Worm (Caenorhabditis elegans) whole organism, mixed stage, embryonic: ENCODE results near the gene C09E9.1.

Experiments
- M03D4.4 ChIP-seq: sonication (generic microtip); optimal IDR thresholded peaks from 2 replicates; lab custom pipeline; 2017; ENCODE audit warnings: mild to moderate bottlenecking, missing genetic modification characterization, missing compliant biosample characterization
- blmp-1 ChIP-seq: fragments of 150-350 bp; optimal IDR thresholded peaks from 2 replicates; lab custom pipeline; 2014; ENCODE audit warnings: missing biosample characterization, missing genetic modification characterization
- ceh-39 ChIP-seq: fragments of 150-350 bp; optimal IDR thresholded peaks from 2 replicates; lab custom pipeline; 2014; ENCODE audit warnings: missing biosample characterization, missing genetic modification characterization
- ceh-43 ChIP-seq: fragments of 200-800 bp; sonication (Bioruptor generic); optimal IDR thresholded peaks from 2 replicates; lab custom pipeline; 2018; ENCODE audit warnings: mild to moderate bottlenecking, missing genetic modification characterization, moderate library complexity, missing compliant biosample characterization
- ceh-83 ChIP-seq: fragments of 200-800 bp; sonication (Bioruptor generic); optimal IDR thresholded peaks from 2 replicates; lab custom pipeline; 2018; ENCODE audit warnings: mild to moderate bottlenecking, missing genetic modification characterization, missing compliant biosample characterization
- cnd-1 ChIP-seq: fragments of 200-800 bp; sonication (Bioruptor generic); optimal IDR thresholded peaks from 2 replicates; lab custom pipeline; 2018; ENCODE audit warnings: mild to moderate bottlenecking, missing genetic modification characterization, missing compliant biosample characterization
- drap-1 ChIP-seq: fragments of 200-800 bp; sonication (Bioruptor generic); optimal IDR thresholded peaks from 3 replicates; lab custom pipeline; 2018; ENCODE audit warnings: mild to moderate bottlenecking, missing genetic modification characterization, missing compliant biosample characterization
- elt-1 ChIP-seq: sonication (generic microtip); optimal IDR thresholded peaks from 2 replicates; lab custom pipeline; 2017; ENCODE audit warnings: missing genetic modification characterization, mild to moderate bottlenecking, missing compliant biosample characterization, antibody characterized with exemption, moderate library complexity, borderline replicate concordance; ENCODE audit not compliant: insufficient read depth
- flh-1 ChIP-seq: fragments of 200-800 bp; sonication (Bioruptor generic); optimal IDR thresholded peaks from 2 replicates; lab custom pipeline; 2018; ENCODE audit warnings: mild to moderate bottlenecking, missing genetic modification characterization, moderate library complexity, missing compliant biosample characterization
- lin-13 ChIP-seq: fragments of 150-350 bp; optimal IDR thresholded peaks from 2 replicates; lab custom pipeline; 2014; ENCODE audit warnings: missing biosample characterization, missing genetic modification characterization
- lsy-2 ChIP-seq: fragments of 150-350 bp; optimal IDR thresholded peaks from 2 replicates; lab custom pipeline; 2014; ENCODE audit warnings: missing biosample characterization, missing genetic modification characterization
- mab-5 ChIP-seq: fragments of 150-350 bp; optimal IDR thresholded peaks from 2 replicates; lab custom pipeline; 2014; ENCODE audit warnings: missing biosample characterization, missing genetic modification characterization
- sem-2 ChIP-seq: fragments of 200-800 bp; sonication (Bioruptor generic); optimal IDR thresholded peaks from 2 replicates; lab custom pipeline; 2018; ENCODE audit warnings: mild to moderate bottlenecking, missing genetic modification characterization, missing compliant biosample characterization
- unc-120 ChIP-seq: sonication (generic microtip); optimal IDR thresholded peaks from 2 replicates; lab custom pipeline; 2017; ENCODE audit warnings: missing genetic modification characterization, missing compliant biosample characterization; ENCODE audit not compliant: poor library complexity, severe bottlenecking

C09E9.1 gene

ce11 chrIV:1310337-1310736 lies 35.7 kb downstream of the C09E9.1 start:
- TF ChIP-seq sem-2 (GFP tag; lab: Kevin White, UChicago) (no peak), ceh-39 (tag; lab: Kevin White, UChicago) (no peak), cnd-1 (tag; lab: Kevin White, UChicago) (no peak), lin-13 (tag; lab: Kevin White, UChicago) (no peak), flh-1 (no peak), unc-120 (tag; lab: Kevin White, UChicago) (no peak), drap-1 (GFP tag; lab: Kevin White, UChicago) (no peak), M03D4.4 (no peak), ceh-83 (GFP tag; lab: Kevin White, UChicago) (no peak), mab-5 (tag; lab: Kevin White, UChicago) (no peak), elt-1 (tag; lab: Kevin White, UChicago) (no peak), lsy-2 (tag; lab: Kevin White, UChicago) (no peak), ceh-43 (GFP tag; lab: Kevin White, UChicago) (no peak), blmp-1 (tag; lab: Kevin White, UChicago) (no peak)
